Fruit fly (Drosophila melanogaster) whole organism: ENCODE results near the gene CG4565.

Source experiments
- CG8478 ChIP-seq: fragments of >200 bp; optimal IDR thresholded peaks from 2 replicates; lab custom pipeline; 2018; ENCODE audit warnings: inconsistent platforms
- Dll ChIP-seq: fragments of >200 bp; optimal IDR thresholded peaks from 2 replicates; lab custom pipeline; 2017
- EcR ChIP-seq, 2 experiments: fragments of >200 bp; optimal IDR thresholded peaks; 2 replicates each; lab custom pipeline; 2017; ENCODE audit warnings: missing biosample characterization in 2 of 2, missing genetic modification characterization in 2 of 2, missing genetic modification reagents in 2 of 2
- pan ChIP-seq: fragments of >200 bp; optimal IDR thresholded peaks from 2 replicates; lab custom pipeline; 2017
- psq ChIP-seq: fragments of >200 bp; optimal IDR thresholded peaks from 2 replicates; lab custom pipeline; 2017
- usp ChIP-seq: fragments of >200 bp; optimal IDR thresholded peaks from 2 replicates; lab custom pipeline; 2017; ENCODE audit warnings: missing biosample characterization, missing genetic modification characterization, mixed read lengths

The CG4565 gene

DNA sequence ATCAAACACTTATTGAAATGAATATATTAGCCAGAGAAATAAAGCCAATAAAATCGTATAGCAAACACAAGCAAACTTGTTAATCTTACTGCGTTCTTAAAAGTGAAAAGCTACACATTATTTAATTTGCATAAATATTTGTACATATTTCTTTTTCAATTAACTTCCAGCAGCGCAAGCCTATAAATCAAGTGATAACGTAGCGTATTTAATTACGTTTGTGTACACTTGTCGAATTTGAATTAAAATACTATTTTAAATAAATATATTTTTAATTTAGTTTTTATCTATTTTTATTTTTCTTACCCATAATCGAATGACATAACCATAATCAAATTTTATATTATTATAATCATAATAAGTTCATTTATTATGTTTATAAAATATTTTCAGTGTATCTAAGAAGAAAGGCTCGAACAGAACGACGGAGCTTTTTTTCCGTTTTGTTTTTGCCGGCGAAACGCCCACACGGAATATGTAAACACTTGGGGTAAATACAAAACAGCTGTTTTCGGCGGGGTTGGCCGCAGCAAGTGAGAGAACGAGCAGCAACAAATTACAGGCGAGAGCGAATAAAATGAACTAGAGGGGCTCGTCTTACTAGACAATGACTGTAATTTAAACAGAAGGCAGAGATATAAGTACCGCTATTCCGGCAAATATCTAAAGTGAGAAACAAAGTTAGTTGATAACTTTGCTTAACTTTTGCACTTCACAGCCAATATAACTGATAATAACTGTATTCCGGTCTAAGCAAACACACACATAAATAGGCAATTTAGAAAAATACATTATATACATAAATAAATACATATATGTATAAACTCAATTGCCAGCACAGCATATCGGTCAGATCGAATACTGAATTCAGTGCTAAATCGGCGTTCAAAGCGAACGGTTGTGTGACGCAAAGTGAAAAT lies 23.3 kb downstream of the CG4565 start, which contains the start of gene Sodh2:
TSS of gene Sodh2 (plus strand) at position 870 of the 920 bp plus-strand sequence.
- TF ChIP-seq usp (GFP tag; lab: Kevin White, UChicago) (no peak), CG8478 (lab: Kevin White, UChicago) (no peak), EcR (GFP tag; optimal IDR thresholded peaks at IDR 0.05; lab: Kevin White, UChicago) (no peak), Dll (no peak), psq (lab: Kevin White, UChicago) (no peak)

- TF ChIP-seq pan (lab: Kevin White, UChicago) (no peak), usp (GFP tag; lab: Kevin White, UChicago) (no peak), psq (lab: Kevin White, UChicago) (no peak), CG8478 (lab: Kevin White, UChicago) (no peak)
These were observed 25.3 kb downstream of the CG4565 start for dm6 chr3R:10877808-10878207.

- no peak for TF ChIP-seq Dll
- TF ChIP-seq CG8478 (lab: Kevin White, UChicago) = no peak
- no peak for TF ChIP-seq usp (GFP tag; lab: Kevin White, UChicago)
- no peak for TF ChIP-seq psq (lab: Kevin White, UChicago)
These were observed 26.1 kb downstream of the CG4565 start for dm6 chr3R:10878628-10879027.

DNA sequence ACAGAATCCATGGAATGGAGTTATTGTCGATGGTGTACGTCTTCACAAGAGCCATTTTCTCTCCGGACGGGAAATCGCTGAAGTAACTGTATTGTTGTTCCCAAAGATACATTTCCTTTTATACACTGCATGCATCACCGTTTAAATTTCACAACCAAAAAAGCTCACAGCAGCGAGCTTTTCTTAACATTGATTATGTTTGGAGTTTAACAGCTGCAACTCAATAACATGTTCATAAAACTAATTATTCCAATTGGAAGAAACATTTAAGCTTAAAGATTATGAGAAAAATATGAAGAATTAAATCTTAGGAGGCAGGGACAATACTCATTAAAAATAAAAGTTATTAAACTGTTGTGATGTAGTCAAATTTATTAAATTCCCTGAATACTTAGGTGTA lies 26.7 kb downstream of the CG4565 start, which contains the start of gene CG14695:
TSS of gene CG14695 (minus strand) at position 101 of the 400 bp plus-strand sequence.
- no peak for TF ChIP-seq usp (GFP tag; lab: Kevin White, UChicago)
- no peak for TF ChIP-seq Dll
- TF ChIP-seq EcR (GFP tag; optimal IDR thresholded peaks at IDR 0.05; lab: Kevin White, UChicago) = no peak
- TF ChIP-seq CG8478 (lab: Kevin White, UChicago) = no peak

DNA sequence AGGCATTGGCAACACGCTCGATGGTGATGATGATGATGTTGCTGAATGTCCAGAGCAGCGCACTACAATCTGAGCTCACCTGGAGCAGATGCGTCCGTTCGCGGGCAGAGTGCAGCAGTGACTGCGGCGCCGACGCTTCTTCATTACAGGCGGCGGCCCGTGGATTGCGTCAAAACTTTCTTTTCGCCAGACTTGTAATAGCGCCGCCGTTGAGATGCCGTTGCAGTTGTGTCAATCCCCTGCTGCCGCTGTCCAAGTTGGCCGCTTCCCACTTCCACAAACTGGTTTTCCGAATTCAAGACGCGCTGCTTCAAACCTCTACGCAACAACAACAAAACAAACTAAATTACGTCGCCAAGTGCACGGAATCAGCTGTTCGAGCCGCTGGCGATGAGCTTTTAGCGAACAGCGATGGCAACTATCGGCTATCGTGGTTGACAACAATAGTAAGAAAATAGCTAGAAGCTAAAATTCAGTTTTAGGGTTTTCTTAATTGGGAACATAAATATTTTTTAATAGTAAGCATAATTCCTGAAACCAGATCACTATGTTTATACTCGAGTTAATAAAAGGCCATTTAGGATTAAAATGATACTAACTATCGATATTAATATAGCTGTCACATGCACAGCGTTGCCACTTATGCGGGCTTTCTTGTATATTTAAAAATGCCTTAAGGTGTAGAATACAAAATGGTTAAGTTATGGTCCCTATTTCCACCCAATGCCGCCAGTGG lies 29.5 kb downstream of the CG4565 start, which contains the start of gene Tpc1:
TSS of gene Tpc1 (minus strand) at position 365 of the 736 bp plus-strand sequence.
- TF ChIP-seq usp (GFP tag; lab: Kevin White, UChicago) (no peak), psq (lab: Kevin White, UChicago) (no peak), Dll (peak; percentile 29), CG8478 (lab: Kevin White, UChicago) (no peak), EcR (GFP tag; optimal IDR thresholded peaks at IDR 0.05; lab: Kevin White, UChicago) (no peak), pan (lab: Kevin White, UChicago) (no peak)

DNA sequence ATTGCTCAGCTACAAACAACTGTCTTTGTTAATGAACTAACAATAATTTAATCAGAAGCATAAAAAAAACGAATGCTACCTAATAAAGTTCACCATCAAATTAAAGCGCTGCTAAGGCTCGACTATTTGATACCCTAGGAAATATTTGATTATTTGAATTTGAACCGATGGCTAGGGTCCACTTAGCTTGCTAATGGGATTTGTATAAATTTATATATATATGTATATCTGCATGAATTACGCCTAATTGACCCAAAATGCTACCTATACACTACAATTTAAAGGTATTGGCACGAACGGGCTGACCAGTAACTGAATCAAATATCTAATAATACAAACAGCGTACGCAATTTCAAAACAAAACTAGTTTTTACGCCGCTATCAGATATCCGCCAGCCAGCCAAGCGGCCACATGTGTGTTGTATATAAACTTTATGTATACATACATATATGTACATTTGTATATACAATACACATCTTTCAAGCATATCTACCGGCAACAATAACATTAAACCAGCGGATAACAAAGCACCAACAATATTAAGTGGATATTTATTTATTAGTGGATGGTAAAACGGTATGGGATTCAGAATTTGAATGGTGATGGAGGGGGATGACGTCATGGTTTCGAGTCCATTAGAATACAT lies 31.6 kb downstream of the CG4565 start:
- TF ChIP-seq CG8478 (lab: Kevin White, UChicago) (no peak), Dll (no peak), pan (lab: Kevin White, UChicago) (no peak), usp (GFP tag; lab: Kevin White, UChicago) (no peak), psq (lab: Kevin White, UChicago) (no peak), EcR (GFP tag; optimal IDR thresholded peaks at IDR 0.05; lab: Kevin White, UChicago) (no peak)

- TF ChIP-seq Dll = no peak
- TF ChIP-seq CG8478 (lab: Kevin White, UChicago) = no peak
- TF ChIP-seq psq (lab: Kevin White, UChicago) = no peak
- no peak for TF ChIP-seq pan (lab: Kevin White, UChicago)
- TF ChIP-seq usp (GFP tag; lab: Kevin White, UChicago) = no peak
- TF ChIP-seq EcR (GFP tag; optimal IDR thresholded peaks at IDR 0.05; lab: Kevin White, UChicago) = no peak
These were observed 32.3 kb downstream of the CG4565 start, which contains the start of gene CG14696 for dm6 chr3R:10884678-10885421. TSS of gene CG14696 (minus strand) at chr3R:10885001.

DNA sequence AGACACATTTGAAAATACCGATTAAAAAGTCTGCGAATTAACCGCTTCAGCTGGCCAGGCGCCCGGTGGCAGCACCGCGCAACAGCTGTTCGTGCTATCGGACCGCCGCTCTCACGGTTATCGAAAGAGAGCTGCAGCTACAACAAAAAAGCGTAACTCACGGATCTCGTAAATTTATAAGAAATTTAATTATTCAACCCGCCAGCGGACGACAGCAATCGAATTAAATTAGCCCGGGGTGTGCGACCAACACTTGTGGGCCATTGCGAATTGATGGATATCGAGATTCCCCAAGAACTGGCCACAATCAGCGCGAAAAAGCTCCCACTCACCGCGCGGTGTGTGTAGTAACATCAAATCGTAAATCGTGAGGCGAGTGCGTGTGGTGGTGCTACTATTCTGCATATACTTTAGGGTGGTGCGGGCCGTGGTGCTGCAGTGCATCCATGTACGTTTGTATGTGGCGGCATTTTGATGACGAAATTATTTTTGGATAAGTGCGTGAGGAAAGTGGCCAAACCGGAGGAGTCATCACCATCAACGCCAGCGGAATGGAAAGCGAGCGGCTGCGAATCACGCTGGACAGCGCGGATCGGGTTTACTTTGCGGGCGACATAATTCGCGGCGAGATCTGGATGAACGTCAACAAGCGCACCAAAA lies 33.0 kb downstream of the CG4565 start, which contains the start of gene Leash:
TSS of gene Leash (plus strand) at position 119 of the 660 bp plus-strand sequence.
- TF ChIP-seq Dll (peak; percentile 26), psq (lab: Kevin White, UChicago) (no peak)

- no peak for TF ChIP-seq psq (lab: Kevin White, UChicago)
- TF ChIP-seq CG8478 (lab: Kevin White, UChicago) = no peak
- peak; percentile 87 for TF ChIP-seq Dll
- no peak for TF ChIP-seq usp (GFP tag; lab: Kevin White, UChicago)
These were observed 34.2 kb downstream of the CG4565 start for dm6 chr3R:10886462-10887315.

DNA sequence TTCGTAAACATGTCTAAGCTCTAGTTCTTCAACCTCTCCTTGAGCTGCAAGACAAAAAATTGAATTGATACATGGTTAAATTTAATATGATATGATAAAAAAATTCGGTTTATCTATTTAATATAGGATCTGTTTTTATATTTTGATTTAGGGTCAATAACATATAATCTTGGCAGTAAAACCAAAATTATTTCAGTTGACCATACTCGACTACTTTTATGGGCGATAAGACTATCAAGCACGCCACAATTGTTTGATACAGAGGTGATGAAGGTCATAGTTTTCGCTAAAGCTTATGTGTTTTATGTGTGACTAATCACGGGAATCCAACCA lies 35.7 kb downstream of the CG4565 start:
- TF ChIP-seq CG8478 (lab: Kevin White, UChicago) (no peak), pan (lab: Kevin White, UChicago) (no peak), usp (GFP tag; lab: Kevin White, UChicago) (no peak), psq (lab: Kevin White, UChicago) (no peak), EcR (GFP tag; optimal IDR thresholded peaks at IDR 0.05; lab: Kevin White, UChicago) (no peak), Dll (no peak)
